Fruit fly (Drosophila melanogaster): ENCODE measurements around the gene Wdr92.

- TF ChIP-seq CG32121 (GFP tag; IDR thresholded peaks at IDR 0.05) (no peak), Ets98B (GFP tag; IDR thresholded peaks at IDR 0.05) (no peak), CG34367 (tag; optimal IDR thresholded peaks at IDR 0.05) (no peak), CG15710 (tag; optimal IDR thresholded peaks at IDR 0.05) (peak; percentile 4), CG10348 (GFP tag; IDR thresholded peaks at IDR 0.05) (no peak), CG17806 (tag; optimal IDR thresholded peaks at IDR 0.05) (no peak)
Observed at dm6 chr3L:17912448-17912847, 4.5 kb downstream of the Wdr92 start, which contains the start of gene CG5290.
